Worm (Caenorhabditis elegans): ENCODE data around the gene eel-1.

The eel-1 gene

ce11 chrIV:3044158-3044557 lies 5.7 kb downstream of the eel-1 start:
- no peak for TF ChIP-seq unc-39 (tag; optimal IDR thresholded peaks at IDR 0.05)
- no peak for TF ChIP-seq F13H6.1 (tag; optimal IDR thresholded peaks at IDR 0.05)
- TF ChIP-seq nhr-12 (tag; optimal IDR thresholded peaks at IDR 0.05), result no peak
- no peak for TF ChIP-seq nhr-11 (tag; optimal IDR thresholded peaks at IDR 0.05)
- TF ChIP-seq nhr-129 (tag; optimal IDR thresholded peaks at IDR 0.05), result no peak
- TF ChIP-seq crh-2 (tag; optimal IDR thresholded peaks at IDR 0.05), result no peak
- TF ChIP-seq mbf-1 (tag; optimal IDR thresholded peaks at IDR 0.05), result no peak
- no peak for TF ChIP-seq skn-1 (tag; optimal IDR thresholded peaks at IDR 0.05)
- no peak for TF ChIP-seq lsy-2 (tag; optimal IDR thresholded peaks at IDR 0.05)
- no peak for TF ChIP-seq unc-55 (GFP tag; optimal IDR thresholded peaks at IDR 0.05)
- TF ChIP-seq ztf-4 (tag; optimal IDR thresholded peaks at IDR 0.05), result no peak
- no peak for TF ChIP-seq nhr-237 (tag; optimal IDR thresholded peaks at IDR 0.05)
- no peak for TF ChIP-seq ama-1 (optimal IDR thresholded peaks at IDR 0.05)
- TF ChIP-seq ceh-16 (tag; optimal IDR thresholded peaks at IDR 0.05), result no peak
- TF ChIP-seq nhr-23 (tag; optimal IDR thresholded peaks at IDR 0.05), result no peak
- TF ChIP-seq mab-5 (tag; optimal IDR thresholded peaks at IDR 0.05), result no peak
- TF ChIP-seq nhr-25 (tag; optimal IDR thresholded peaks at IDR 0.05), result no peak
- TF ChIP-seq dmd-4 (tag; optimal IDR thresholded peaks at IDR 0.05), result no peak
- TF ChIP-seq C34F6.9 (tag; optimal IDR thresholded peaks at IDR 0.05), result no peak

DNA sequence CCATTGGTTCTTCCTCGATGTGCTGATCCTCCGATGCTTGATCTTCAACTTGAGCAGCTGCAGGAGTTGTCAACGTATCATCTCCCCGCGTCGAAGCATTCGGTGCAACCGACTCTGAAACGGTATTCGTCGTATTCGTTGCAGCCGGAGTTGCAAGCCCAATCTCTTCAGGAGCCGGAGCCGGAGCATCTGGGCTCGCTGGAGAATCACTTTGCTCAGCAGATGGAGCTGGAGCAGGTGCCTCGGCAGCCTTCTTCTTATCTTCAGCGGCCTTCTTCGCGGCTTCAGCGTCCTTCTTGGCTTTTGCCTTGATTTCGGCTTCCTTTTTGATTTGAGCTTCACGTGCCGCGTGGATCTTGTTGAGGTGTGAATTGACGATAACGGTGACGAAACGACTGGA lies 11.2 kb downstream of the eel-1 start:
- TF ChIP-seq C34F6.9 (tag; optimal IDR thresholded peaks at IDR 0.05) (no peak), unc-39 (tag; optimal IDR thresholded peaks at IDR 0.05) (no peak), egl-27 (tag; optimal IDR thresholded peaks at IDR 0.05) (no peak), ceh-16 (tag; optimal IDR thresholded peaks at IDR 0.05) (no peak), fos-1 (tag; optimal IDR thresholded peaks at IDR 0.05) (no peak), F13H6.1 (tag; optimal IDR thresholded peaks at IDR 0.05) (no peak), nhr-25 (tag; optimal IDR thresholded peaks at IDR 0.05) (no peak), Y55F3AM.14 (GFP tag; optimal IDR thresholded peaks at IDR 0.05) (no peak), unc-55 (GFP tag; optimal IDR thresholded peaks at IDR 0.05) (no peak), nhr-21 (tag; optimal IDR thresholded peaks at IDR 0.05) (no peak), nhr-129 (tag; optimal IDR thresholded peaks at IDR 0.05) (no peak)

- no peak for TF ChIP-seq sem-4 (tag; optimal IDR thresholded peaks at IDR 0.05)
- no peak for TF ChIP-seq C34F6.9 (tag; optimal IDR thresholded peaks at IDR 0.05)
Observed at ce11 chrIV:3037932-3038331, 12.0 kb downstream of the eel-1 start.

DNA sequence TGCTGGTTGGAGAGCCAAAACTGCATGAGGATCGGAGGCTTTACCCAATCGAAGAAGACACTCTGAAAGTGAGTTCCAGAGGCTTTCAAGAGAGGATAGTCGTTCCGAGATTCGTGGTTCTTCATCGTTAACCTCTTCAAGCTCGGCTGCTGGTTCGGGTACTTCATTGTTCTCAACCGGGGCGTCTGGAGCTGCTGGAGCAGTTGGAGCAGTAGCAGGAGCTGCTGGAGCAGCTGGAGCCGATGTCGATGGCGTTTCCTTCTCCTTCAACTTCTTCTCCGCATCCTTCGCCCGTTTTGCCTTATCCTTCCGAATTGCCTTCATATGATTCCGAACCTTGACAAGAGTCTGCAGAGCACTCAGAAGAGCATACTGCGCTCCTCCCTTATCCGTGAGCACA lies 14.5 kb downstream of the eel-1 start:
- TF ChIP-seq nhr-10 (tag; optimal IDR thresholded peaks at IDR 0.05) (no peak), ztf-4 (tag; optimal IDR thresholded peaks at IDR 0.05) (no peak), lin-13 (GFP tag; optimal IDR thresholded peaks at IDR 0.05) (no peak), unc-39 (tag; optimal IDR thresholded peaks at IDR 0.05) (no peak), crh-2 (tag; optimal IDR thresholded peaks at IDR 0.05) (no peak), ceh-16 (tag; optimal IDR thresholded peaks at IDR 0.05) (no peak), R02D3.7 (tag; optimal IDR thresholded peaks at IDR 0.05) (no peak), nhr-11 (tag; optimal IDR thresholded peaks at IDR 0.05) (no peak), peb-1 (tag; optimal IDR thresholded peaks at IDR 0.05) (no peak)

DNA sequence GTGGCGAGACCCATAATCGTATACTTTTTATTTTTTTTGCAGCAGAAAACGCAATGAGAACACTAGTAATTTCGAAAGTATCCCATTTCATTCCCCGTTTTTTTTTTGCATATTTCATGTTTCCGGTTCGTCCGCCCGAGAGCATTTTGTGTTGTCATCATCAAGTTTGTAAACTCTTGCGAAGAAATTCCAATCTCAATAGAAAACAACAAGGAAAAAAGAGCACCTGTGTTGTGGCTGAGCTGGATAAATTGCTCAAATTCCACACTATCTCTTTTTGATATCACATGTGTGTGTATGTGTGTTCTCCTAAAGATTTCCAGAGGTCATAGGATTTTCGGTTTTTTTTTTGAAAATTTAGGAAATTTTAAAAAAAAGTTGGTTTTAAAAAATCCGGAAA lies 17.9 kb downstream of the eel-1 start:
- no peak for TF ChIP-seq gmeb-1 (tag; optimal IDR thresholded peaks at IDR 0.05)
- TF ChIP-seq ama-1 (optimal IDR thresholded peaks at IDR 0.05), result no peak
- no peak for TF ChIP-seq unc-39 (tag; optimal IDR thresholded peaks at IDR 0.05)
- no peak for TF ChIP-seq elt-1 (tag; optimal IDR thresholded peaks at IDR 0.05)

- TF ChIP-seq alr-1 (tag; optimal IDR thresholded peaks at IDR 0.05), result no peak
- peak; percentile 71 for TF ChIP-seq F13H6.1 (tag; optimal IDR thresholded peaks at IDR 0.05)
- TF ChIP-seq sma-9 (GFP tag; optimal IDR thresholded peaks at IDR 0.05), result peak; percentile 83
- no peak for TF ChIP-seq sma-9 (tag; optimal IDR thresholded peaks at IDR 0.05)
- TF ChIP-seq fos-1 (tag; optimal IDR thresholded peaks at IDR 0.05), result peak; percentile 72
- TF ChIP-seq mdl-1 (tag; optimal IDR thresholded peaks at IDR 0.05), result no peak
- TF ChIP-seq lsy-2 (tag; optimal IDR thresholded peaks at IDR 0.05), result peak in 1 of 2 experiments; percentile 50
- no peak for TF ChIP-seq unc-55 (GFP tag; optimal IDR thresholded peaks at IDR 0.05)
- TF ChIP-seq aly-2 (tag; optimal IDR thresholded peaks at IDR 0.05), result no peak
- TF ChIP-seq nhr-129 (tag; optimal IDR thresholded peaks at IDR 0.05), result peak; percentile 61
- TF ChIP-seq lin-11 (tag; optimal IDR thresholded peaks at IDR 0.05), result no peak
Observed at ce11 chrIV:3029882-3030281, 20.0 kb downstream of the eel-1 start.

Measured in whole organism, L2 larva.